Fruit fly (Drosophila melanogaster) whole organism, wandering third instar larva: ENCODE results near the gene CG32259.

Source experiments
- Abd-B ChIP-seq: fragments of >200 bp; optimal IDR thresholded peaks from 2 replicates; lab custom pipeline; 2017; ENCODE audit warnings: missing biosample characterization, missing genetic modification characterization
- CG32264 ChIP-seq: fragments of 200-800 bp; sonication (Bioruptor generic); optimal IDR thresholded peaks from 2 replicates; lab custom pipeline; 2016; ENCODE audit warnings: missing biosample characterization, missing genetic modification characterization
- CG9705 ChIP-seq: fragments of 200-800 bp; sonication (Bioruptor generic); optimal IDR thresholded peaks from 2 replicates; lab custom pipeline; 2018; ENCODE audit warnings: missing biosample characterization, mild to moderate bottlenecking, missing genetic modification characterization
- CrebA ChIP-seq: fragments of 200-800 bp; sonication (Bioruptor generic); optimal IDR thresholded peaks from 2 replicates; lab custom pipeline; 2016; ENCODE audit warnings: missing biosample characterization, mild to moderate bottlenecking, missing genetic modification characterization, borderline replicate concordance
- Dfd ChIP-seq: fragments of >200 bp; optimal IDR thresholded peaks from 2 replicates; lab custom pipeline; 2017; ENCODE audit warnings: missing biosample characterization, missing genetic modification characterization
- Dif ChIP-seq: fragments of 200-275, 200-300 bp; sonication (Bioruptor generic); optimal IDR thresholded peaks from 2 replicates; lab custom pipeline; 2018; ENCODE audit warnings: missing biosample characterization, missing genetic modification characterization; ENCODE audit not compliant: partially characterized antibody
- GATAd ChIP-seq: sonication (Bioruptor generic); optimal IDR thresholded peaks from 2 replicates; lab custom pipeline; 2016; ENCODE audit warnings: missing biosample characterization, missing genetic modification characterization
- HLH106 ChIP-seq: fragments of 200-800 bp; optimal IDR thresholded peaks from 3 replicates; lab custom pipeline; 2019; ENCODE audit warnings: missing biosample characterization, mild to moderate bottlenecking, missing genetic modification characterization, moderate library complexity
- Hnf4 ChIP-seq: fragments of 200-800 bp; sonication (Bioruptor generic); optimal IDR thresholded peaks from 2 replicates; lab custom pipeline; 2016; ENCODE audit warnings: missing biosample characterization, mild to moderate bottlenecking, missing genetic modification characterization
- Hr78 ChIP-seq: fragments of >200 bp; optimal IDR thresholded peaks from 2 replicates; lab custom pipeline; 2017; ENCODE audit warnings: missing biosample characterization, missing genetic modification characterization
- Hr83 ChIP-seq: fragments of 200-300 bp; sonication (Bioruptor generic); optimal IDR thresholded peaks from 2 replicates; lab custom pipeline; 2016; ENCODE audit warnings: missing biosample characterization, mild to moderate bottlenecking, missing genetic modification characterization, moderate library complexity; ENCODE audit not compliant: poor library complexity, severe bottlenecking
- Jra ChIP-seq: sonication (Bioruptor generic); optimal IDR thresholded peaks from 2 replicates; lab custom pipeline; 2016; ENCODE audit warnings: missing biosample characterization, missing genetic modification characterization
- Mio ChIP-seq: sonication (Bioruptor generic); optimal IDR thresholded peaks from 2 replicates; lab custom pipeline; 2016; ENCODE audit warnings: missing biosample characterization, missing genetic modification characterization
- Myc ChIP-seq: fragments of >200 bp; optimal IDR thresholded peaks from 2 replicates; lab custom pipeline; 2017
- N ChIP-seq: fragments of >200 bp; optimal IDR thresholded peaks from 2 replicates; lab custom pipeline; 2018; ENCODE audit warnings: missing biosample characterization, missing external identifiers, missing genetic modification characterization
- OdsH ChIP-seq: fragments of 200-800 bp; sonication (Bioruptor generic); optimal IDR thresholded peaks from 2 replicates; lab custom pipeline; 2016; ENCODE audit warnings: missing biosample characterization, mild to moderate bottlenecking, missing genetic modification characterization
- Rel ChIP-seq, 2 experiments: fragments of 200-800 bp; sonication (Bioruptor generic) in 1 of 2; optimal IDR thresholded peaks; 2 replicates in 1 of 2; 3 replicates in 1 of 2; lab custom pipeline; 2016 to 2019; ENCODE audit warnings: mild to moderate bottlenecking in 2 of 2, missing biosample characterization in 2 of 2, missing genetic modification characterization in 2 of 2, moderate library complexity in 1 of 2
- Sp1 ChIP-seq: fragments of 200-800 bp; sonication (Bioruptor generic); optimal IDR thresholded peaks from 3 replicates; lab custom pipeline; 2019; ENCODE audit warnings: missing biosample characterization, mild to moderate bottlenecking, missing genetic modification characterization, moderate library complexity
- Vsx2 ChIP-seq: fragments of 200-300, 225-300 bp; sonication (Bioruptor generic); optimal IDR thresholded peaks from 2 replicates; lab custom pipeline; 2018; ENCODE audit warnings: missing biosample characterization, missing genetic modification characterization; ENCODE audit not compliant: partially characterized antibody
- br ChIP-seq: fragments of 200-800 bp; sonication (Bioruptor generic); optimal IDR thresholded peaks from 2 replicates; lab custom pipeline; 2016; ENCODE audit warnings: missing biosample characterization, missing genetic modification characterization
- brk ChIP-seq: fragments of 200-800 bp; sonication (Bioruptor generic); optimal IDR thresholded peaks from 2 replicates; lab custom pipeline; 2016; ENCODE audit warnings: missing biosample characterization, mild to moderate bottlenecking, missing genetic modification characterization
- dl ChIP-seq, 2 experiments: fragments of 175-275, 200-275 bp in 1 of 2; fragments of 200-275 bp in 1 of 2; sonication (Bioruptor generic); optimal IDR thresholded peaks; lab custom pipeline; 2018; ENCODE audit warnings: mild to moderate bottlenecking in 2 of 2, missing biosample characterization in 2 of 2, missing genetic modification characterization in 2 of 2, moderate library complexity in 2 of 2; ENCODE audit not compliant: partially characterized antibody in 2 of 2, insufficient read depth in 1 of 2
- dmrt93B ChIP-seq: fragments of 200-800 bp; sonication (Bioruptor generic); optimal IDR thresholded peaks from 2 replicates; lab custom pipeline; 2018; ENCODE audit warnings: missing biosample characterization, mild to moderate bottlenecking, missing genetic modification characterization
- dsf ChIP-seq: sonication (Bioruptor generic); optimal IDR thresholded peaks from 2 replicates; lab custom pipeline; 2016; ENCODE audit warnings: missing biosample characterization, missing genetic modification characterization, borderline replicate concordance
- ey ChIP-seq: fragments of 200-800 bp; sonication (Bioruptor generic); optimal IDR thresholded peaks from 2 replicates; lab custom pipeline; 2016; ENCODE audit warnings: missing biosample characterization, missing genetic modification characterization
- foxo ChIP-seq, 2 experiments: fragments of 200-800 bp; sonication (Bioruptor generic); optimal IDR thresholded peaks; 2 replicates in 1 of 2; 3 replicates in 1 of 2; lab custom pipeline; 2016 to 2017; ENCODE audit warnings: missing biosample characterization in 2 of 2, missing genetic modification characterization in 2 of 2
- fru ChIP-seq: fragments of 200-800 bp; sonication (Bioruptor generic); optimal IDR thresholded peaks from 3 replicates; lab custom pipeline; 2016; ENCODE audit warnings: missing biosample characterization, mild to moderate bottlenecking, missing genetic modification characterization
- h ChIP-seq: fragments of 200-800 bp; sonication (Bioruptor generic); optimal IDR thresholded peaks from 3 replicates; lab custom pipeline; 2016; ENCODE audit warnings: missing biosample characterization, mild to moderate bottlenecking, missing genetic modification characterization
- jim ChIP-seq: fragments of 175-275, 200-325 bp; sonication (Bioruptor generic); optimal IDR thresholded peaks from 2 replicates; lab custom pipeline; 2016; ENCODE audit warnings: missing biosample characterization, mild to moderate bottlenecking, missing genetic modification characterization
- lola ChIP-seq: fragments of >200 bp; optimal IDR thresholded peaks from 2 replicates; lab custom pipeline; 2017; ENCODE audit warnings: missing biosample characterization, missing genetic modification characterization
- pan ChIP-seq: fragments of >200 bp; optimal IDR thresholded peaks from 2 replicates; lab custom pipeline; 2017
- psq ChIP-seq: fragments of 200-800 bp; sonication (Bioruptor generic); optimal IDR thresholded peaks from 3 replicates; lab custom pipeline; 2017; ENCODE audit warnings: missing biosample characterization, mild to moderate bottlenecking, missing genetic modification characterization, moderate library complexity
- rgr ChIP-seq: fragments of 200-800 bp; sonication (Bioruptor generic); optimal IDR thresholded peaks from 3 replicates; lab custom pipeline; 2016; ENCODE audit warnings: missing biosample characterization, mild to moderate bottlenecking, missing genetic modification characterization
- sage ChIP-seq: fragments of 200-800 bp; sonication (Bioruptor generic); optimal IDR thresholded peaks from 2 replicates; lab custom pipeline; 2016; ENCODE audit warnings: missing biosample characterization, mild to moderate bottlenecking, missing genetic modification characterization
- sv ChIP-seq: fragments of 200-800 bp; sonication (Bioruptor generic); optimal IDR thresholded peaks from 3 replicates; lab custom pipeline; 2016; ENCODE audit warnings: missing biosample characterization, missing genetic modification characterization
- tai ChIP-seq: sonication (Bioruptor generic); optimal IDR thresholded peaks from 2 replicates; lab custom pipeline; 2016; ENCODE audit warnings: missing biosample characterization, missing genetic modification characterization
- usp ChIP-seq: fragments of >200 bp; optimal IDR thresholded peaks from 2 replicates; lab custom pipeline; 2017; ENCODE audit warnings: missing biosample characterization, missing genetic modification characterization
- woc ChIP-seq: sonication (Bioruptor generic); optimal IDR thresholded peaks from 2 replicates; lab custom pipeline; 2016; ENCODE audit warnings: missing biosample characterization, mild to moderate bottlenecking, missing genetic modification characterization

The CG32259 gene

dm6 chr3L:4070221-4070995, 1.2 kb downstream of the CG32259 start:
- TF ChIP-seq Dif (GFP tag; lab: Kevin White, UChicago) (peak; percentile 86), CrebA (GFP tag; lab: Kevin White, UChicago) (peak; percentile 83), fru (peak; percentile 99), rgr (peak; percentile 99), Hr78 (GFP tag; lab: Kevin White, UChicago) (no peak), CG9705 (GFP tag; lab: Kevin White, UChicago) (peak; percentile 88), sage (GFP tag; lab: Kevin White, UChicago) (peak; percentile 96), Sp1 (GFP tag; lab: Kevin White, UChicago) (peak; percentile 93), sv (GFP tag; lab: Kevin White, UChicago) (peak; percentile 71), woc (peak; percentile 99), h (peak; percentile 95), psq (GFP tag; lab: Kevin White, UChicago) (peak; percentile 97), foxo (GFP tag; optimal IDR thresholded peaks at IDR 0.05; lab: Kevin White, UChicago) (peak; percentile 95 to 99), Rel (GFP tag; optimal IDR thresholded peaks at IDR 0.05; lab: Kevin White, UChicago) (peak; percentile 91), Rel (tag; optimal IDR thresholded peaks at IDR 0.05; lab: Kevin White, UChicago) (peak; percentile 81), jim (GFP tag; lab: Kevin White, UChicago) (no peak), Jra (GFP tag; lab: Kevin White, UChicago) (peak; percentile 95), ey (GFP tag; lab: Kevin White, UChicago) (peak; percentile 99), Abd-B (GFP tag; lab: Kevin White, UChicago) (no peak), Vsx2 (peak; percentile 78), GATAd (peak; percentile 92), usp (GFP tag; lab: Kevin White, UChicago) (no peak), Dfd (GFP tag; lab: Kevin White, UChicago) (no peak), pan (lab: Kevin White, UChicago) (peak; percentile 75), Myc (lab: Kevin White, UChicago) (no peak), Mio (GFP tag; lab: Kevin White, UChicago) (peak; percentile 88), CG32264 (GFP tag; lab: Kevin White, UChicago) (peak; percentile 97), br (GFP tag; lab: Kevin White, UChicago) (peak; percentile 99), dl (GFP tag; optimal IDR thresholded peaks at IDR 0.05; lab: Kevin White, UChicago; ENCODE audit: insufficient read depth in 1 of 2, partially characterized antibody in 2 of 2) (peak; percentile 56 to 76), lola (GFP tag; lab: Kevin White, UChicago) (no peak), dmrt93B (peak; percentile 96), dsf (GFP tag; lab: Kevin White, UChicago) (peak; percentile 78), N (GFP tag; lab: Kevin White, UChicago) (no peak), brk (GFP tag; lab: Kevin White, UChicago) (peak; percentile 95), Hnf4 (GFP tag; lab: Kevin White, UChicago) (peak; percentile 99), tai (GFP tag; lab: Kevin White, UChicago) (no peak), Hr83 (GFP tag; lab: Kevin White, UChicago) (peak; percentile 88), HLH106 (peak; percentile 97), OdsH (GFP tag; lab: Kevin White, UChicago) (peak; percentile 98)

dm6 chr3L:4070996-4071379, 1.8 kb downstream of the CG32259 start:
- TF ChIP-seq Rel (GFP tag; optimal IDR thresholded peaks at IDR 0.05; lab: Kevin White, UChicago) (peak; percentile 79), Rel (tag; optimal IDR thresholded peaks at IDR 0.05; lab: Kevin White, UChicago) (no peak), Hr83 (GFP tag; lab: Kevin White, UChicago) (peak; percentile 67), Hnf4 (GFP tag; lab: Kevin White, UChicago) (peak; percentile 73), Sp1 (GFP tag; lab: Kevin White, UChicago) (peak; percentile 19), dsf (GFP tag; lab: Kevin White, UChicago) (no peak), brk (GFP tag; lab: Kevin White, UChicago) (peak; percentile 45), Abd-B (GFP tag; lab: Kevin White, UChicago) (no peak), dmrt93B (peak; percentile 33), rgr (peak; percentile 82), N (GFP tag; lab: Kevin White, UChicago) (no peak), HLH106 (peak; percentile 73), sage (GFP tag; lab: Kevin White, UChicago) (peak; percentile 65), Vsx2 (no peak), CG32264 (GFP tag; lab: Kevin White, UChicago) (peak; percentile 79), tai (GFP tag; lab: Kevin White, UChicago) (peak; percentile 1), woc (no peak), foxo (GFP tag; optimal IDR thresholded peaks at IDR 0.05; lab: Kevin White, UChicago) (no peak), ey (GFP tag; lab: Kevin White, UChicago) (peak; percentile 47), br (GFP tag; lab: Kevin White, UChicago) (no peak), sv (GFP tag; lab: Kevin White, UChicago) (no peak), CG9705 (GFP tag; lab: Kevin White, UChicago) (no peak), fru (no peak), h (peak; percentile 84)
